Fruit fly (Drosophila melanogaster) whole organism, embryonic: ENCODE data around the gene CG13449.
A peak's percentile ranks its signal among the peaks of the same experiment; 100 is the strongest.

Experiments used
- ATbp ChIP-seq: fragments of 200-800 bp; sonication (Bioruptor generic); optimal IDR thresholded peaks from 2 replicates; lab custom pipeline; 2017; ENCODE audit warnings: missing biosample characterization, mild to moderate bottlenecking, missing genetic modification characterization, missing genetic modification reagents
- CG11398 ChIP-seq: fragments of 200-800 bp; sonication (Bioruptor generic); optimal IDR thresholded peaks from 2 replicates; lab custom pipeline; 2016; ENCODE audit warnings: missing biosample characterization, missing genetic modification characterization
- CG15479 ChIP-seq: fragments of 200-800 bp; sonication (Bioruptor generic); optimal IDR thresholded peaks from 3 replicates; lab custom pipeline; 2019; ENCODE audit warnings: missing biosample characterization, mild to moderate bottlenecking, missing genetic modification characterization, moderate library complexity
- CG30020 ChIP-seq: fragments of 200-800 bp; optimal IDR thresholded peaks from 2 replicates; lab custom pipeline; 2019; ENCODE audit warnings: missing biosample characterization, mild to moderate bottlenecking, missing genetic modification characterization, moderate library complexity
- CG31441 ChIP-seq: fragments of 200-800 bp; sonication (Bioruptor generic); IDR thresholded peaks from 2 replicates; pipeline ENCODE4 v1.3.6; 2022; ENCODE audit warnings: missing biosample characterization, missing genetic modification characterization
- CG43689 ChIP-seq: fragments of 200-800 bp; sonication (Bioruptor generic); IDR thresholded peaks from 2 replicates; pipeline ENCODE4 v1.3.6; 2022; ENCODE audit warnings: missing biosample characterization, missing genetic modification characterization
- CG7372 ChIP-seq: fragments of 200-800 bp; sonication (Bioruptor generic); IDR thresholded peaks from 2 replicates; pipeline ENCODE4 v1.3.6; 2022; ENCODE audit warnings: missing biosample characterization, missing genetic modification characterization
- CG8359 ChIP-seq: fragments of 200-800 bp; sonication (Bioruptor generic); optimal IDR thresholded peaks from 2 replicates; lab custom pipeline; 2017; ENCODE audit warnings: missing biosample characterization, mild to moderate bottlenecking, missing genetic modification characterization, borderline replicate concordance
- CG8924 ChIP-seq: fragments of 200-800 bp; optimal IDR thresholded peaks from 3 replicates; lab custom pipeline; 2019; ENCODE audit warnings: missing biosample characterization, mild to moderate bottlenecking, missing genetic modification characterization, moderate library complexity
- D19B ChIP-seq: fragments of 200-800 bp; sonication (Bioruptor generic); optimal IDR thresholded peaks from 2 replicates; lab custom pipeline; 2017; ENCODE audit warnings: missing biosample characterization, mild to moderate bottlenecking, missing genetic modification characterization
- Drgx ChIP-seq: fragments of 200-800 bp; sonication (Bioruptor generic); IDR thresholded peaks from 2 replicates; pipeline ENCODE4 v1.3.6; 2022; ENCODE audit warnings: missing biosample characterization, missing genetic modification characterization
- GATAe ChIP-seq: fragments of 200-800 bp; sonication (Bioruptor generic); conservative IDR thresholded peaks from 2 replicates; pipeline ENCODE4 v1.3.6; 2022; ENCODE audit warnings: missing biosample characterization, missing genetic modification characterization
- HLH54F ChIP-seq: fragments of 200-800 bp; sonication (Bioruptor generic); optimal IDR thresholded peaks from 3 replicates; lab custom pipeline; 2016; ENCODE audit warnings: missing biosample characterization, missing genetic modification characterization
- HmgD ChIP-seq: fragments of 200-800 bp; sonication (Bioruptor generic); optimal IDR thresholded peaks from 3 replicates; lab custom pipeline; 2016; ENCODE audit warnings: missing biosample characterization, missing genetic modification characterization
- Meics ChIP-seq: fragments of 200-800 bp; sonication (Bioruptor generic); optimal IDR thresholded peaks from 2 replicates; lab custom pipeline; 2017; ENCODE audit warnings: missing biosample characterization, mild to moderate bottlenecking, missing genetic modification characterization
- NC2α ChIP-seq: fragments of 200-800 bp; sonication (Bioruptor generic); optimal IDR thresholded peaks from 2 replicates; lab custom pipeline; 2016; ENCODE audit warnings: missing biosample characterization, missing genetic modification characterization
- Scr ChIP-seq: fragments of 200-800 bp; sonication (Bioruptor generic); IDR thresholded peaks from 2 replicates; pipeline ENCODE4 v1.3.6; 2022; ENCODE audit warnings: missing biosample characterization, missing genetic modification characterization; ENCODE audit not compliant: partially characterized antibody
- Sry-δ ChIP-seq: fragments of 200-800 bp; sonication (Bioruptor generic); optimal IDR thresholded peaks from 2 replicates; lab custom pipeline; 2016; ENCODE audit warnings: missing biosample characterization, missing genetic modification characterization
- Trl ChIP-seq, 3 experiments: fragments of >200 bp in 2 of 3; fragments of 200-800 bp in 1 of 3; sonication (Bioruptor generic) in 1 of 3; optimal IDR thresholded peaks; 2 replicates in 1 of 3; 3 replicates in 2 of 3; lab custom pipeline; 2016 to 2017; ENCODE audit warnings: missing biosample characterization in 1 of 3, missing genetic modification characterization in 1 of 3
- YL-1 ChIP-seq: fragments of 200-800 bp; sonication (Bioruptor generic); optimal IDR thresholded peaks from 3 replicates; lab custom pipeline; 2017; ENCODE audit warnings: missing biosample characterization, mild to moderate bottlenecking, missing genetic modification characterization
- abd-A ChIP-seq: fragments of 200-800 bp; sonication (Bioruptor generic); optimal IDR thresholded peaks from 3 replicates; lab custom pipeline; 2019; ENCODE audit warnings: missing biosample characterization, mild to moderate bottlenecking, missing genetic modification characterization, moderate library complexity
- amos ChIP-seq: fragments of 200-800 bp; sonication (Bioruptor generic); IDR thresholded peaks from 2 replicates; pipeline ENCODE4 v1.3.6; 2022; ENCODE audit warnings: missing biosample characterization, missing genetic modification characterization; ENCODE audit not compliant: partially characterized antibody
- ase ChIP-seq: fragments of 200-800 bp; sonication (Bioruptor generic); IDR thresholded peaks from 3 replicates; pipeline ENCODE4 v1.3.6; 2022; ENCODE audit warnings: missing biosample characterization, missing genetic modification characterization
- bcd ChIP-seq: fragments of 200-800 bp; sonication (Bioruptor generic); optimal IDR thresholded peaks from 2 replicates; lab custom pipeline; 2017; ENCODE audit warnings: missing biosample characterization, mild to moderate bottlenecking, missing genetic modification characterization
- bowl ChIP-seq: fragments of 200-800 bp; sonication (Bioruptor generic); IDR thresholded peaks from 2 replicates; pipeline ENCODE4 v1.3.6; 2022; ENCODE audit warnings: missing biosample characterization, missing genetic modification characterization
- bsh ChIP-seq, 2 experiments: fragments of 200-800 bp; sonication (Bioruptor generic); optimal IDR thresholded peaks; 2 replicates each; lab custom pipeline; 2017 to 2018; ENCODE audit warnings: mild to moderate bottlenecking in 2 of 2, missing biosample characterization in 2 of 2, missing genetic modification characterization in 2 of 2, moderate library complexity in 1 of 2
- chinmo ChIP-seq: fragments of 200-800 bp; sonication (Bioruptor generic); IDR thresholded peaks from 4 replicates; pipeline ENCODE4 v1.3.6; 2022; ENCODE audit warnings: missing biosample characterization, missing genetic modification characterization; ENCODE audit not compliant: partially characterized antibody
- dan ChIP-seq: fragments of 200-800 bp; sonication (Bioruptor generic); IDR thresholded peaks from 2 replicates; pipeline ENCODE4 v1.3.6; 2022; ENCODE audit warnings: missing biosample characterization, missing genetic modification characterization
- dimm ChIP-seq: fragments of 200-800 bp; sonication (Bioruptor generic); IDR thresholded peaks from 2 replicates; pipeline ENCODE4 v1.3.6; 2022; ENCODE audit warnings: missing biosample characterization, missing genetic modification characterization
- gsb-n ChIP-seq: fragments of 200-800 bp; sonication (Bioruptor generic); optimal IDR thresholded peaks from 3 replicates; lab custom pipeline; 2018; ENCODE audit warnings: missing biosample characterization, mild to moderate bottlenecking, missing genetic modification characterization
- gt ChIP-seq: fragments of 200-800 bp; sonication (Bioruptor generic); IDR thresholded peaks from 2 replicates; pipeline ENCODE4 v1.3.6; 2022; ENCODE audit warnings: missing biosample characterization, missing genetic modification characterization
- hbn ChIP-seq: fragments of 200-800 bp; sonication (Bioruptor generic); IDR thresholded peaks from 2 replicates; pipeline ENCODE4 v1.3.6; 2022; ENCODE audit warnings: missing biosample characterization, missing genetic modification characterization; ENCODE audit not compliant: partially characterized antibody
- kni ChIP-seq: fragments of 200-800 bp; sonication (Bioruptor generic); optimal IDR thresholded peaks from 3 replicates; lab custom pipeline; 2017; ENCODE audit warnings: mild to moderate bottlenecking, missing biosample characterization, missing genetic modification reagents, missing genetic modification characterization
- lbe ChIP-seq: fragments of 200-800 bp; sonication (Bioruptor generic); optimal IDR thresholded peaks from 2 replicates; lab custom pipeline; 2016; ENCODE audit warnings: missing biosample characterization, mild to moderate bottlenecking, missing genetic modification characterization
- nerfin-1 ChIP-seq: fragments of 200-800 bp; sonication (Bioruptor generic); optimal IDR thresholded peaks from 3 replicates; lab custom pipeline; 2019; ENCODE audit warnings: missing biosample characterization, mild to moderate bottlenecking, missing genetic modification characterization, moderate library complexity
- pb ChIP-seq: fragments of 200-800 bp; sonication (Bioruptor generic); optimal IDR thresholded peaks from 3 replicates; lab custom pipeline; 2016; ENCODE audit warnings: missing biosample characterization, missing genetic modification characterization
- pros ChIP-seq: fragments of 200-800 bp; sonication (Bioruptor generic); optimal IDR thresholded peaks from 3 replicates; lab custom pipeline; 2019; ENCODE audit warnings: missing biosample characterization, mild to moderate bottlenecking, missing genetic modification characterization, moderate library complexity
- run ChIP-seq: fragments of 200-800 bp; sonication (Bioruptor generic); optimal IDR thresholded peaks from 3 replicates; lab custom pipeline; 2018; ENCODE audit warnings: missing biosample characterization, mild to moderate bottlenecking, missing genetic modification characterization
- seq ChIP-seq: fragments of 200-800 bp; sonication (Bioruptor generic); IDR thresholded peaks from 2 replicates; pipeline ENCODE4 v1.3.6; 2022; ENCODE audit warnings: missing biosample characterization, missing genetic modification characterization
- shn ChIP-seq: fragments of 200-800 bp; sonication (Bioruptor generic); optimal IDR thresholded peaks from 3 replicates; lab custom pipeline; 2016; ENCODE audit warnings: missing biosample characterization, missing genetic modification characterization
- slou ChIP-seq: fragments of 200-800 bp; sonication (Bioruptor generic); optimal IDR thresholded peaks from 3 replicates; lab custom pipeline; 2016; ENCODE audit warnings: missing biosample characterization, missing genetic modification characterization
- sqz ChIP-seq: fragments of 200-800 bp; sonication (Bioruptor generic); optimal IDR thresholded peaks from 3 replicates; lab custom pipeline; 2018; ENCODE audit warnings: missing biosample characterization, mild to moderate bottlenecking, missing genetic modification characterization
- wor ChIP-seq: fragments of 200-800 bp; sonication (Bioruptor generic); IDR thresholded peaks from 2 replicates; pipeline ENCODE4 v1.3.6; 2022; ENCODE audit warnings: missing biosample characterization, missing genetic modification characterization
- yki ChIP-seq: fragments of >200 bp; optimal IDR thresholded peaks from 3 replicates; lab custom pipeline; 2018
- zfh1 ChIP-seq: fragments of 200-800 bp; sonication (Bioruptor generic); IDR thresholded peaks from 3 replicates; pipeline ENCODE4 v1.3.6; 2022; ENCODE audit warnings: missing biosample characterization, missing genetic modification characterization

CG13449 gene

dm6 chr3L:15624944-15625610 is 12.4 kb upstream of the CG13449 start (continued):
- no peak for TF ChIP-seq sqz (GFP tag; lab: Kevin White, UChicago)
- peak; percentile 93 for TF ChIP-seq chinmo (GFP tag; lab: Robert Waterston, UW)
- no peak for TF ChIP-seq CG30020 (tag; lab: Kevin White, UChicago)
- TF ChIP-seq GATAe (GFP tag; lab: Robert Waterston, UW) = no peak
- no peak for TF ChIP-seq HLH54F (GFP tag; lab: Kevin White, UChicago)
- TF ChIP-seq Scr (GFP tag; lab: Robert Waterston, UW) = no peak
- no peak for TF ChIP-seq Meics (GFP tag; lab: Kevin White, UChicago)
- TF ChIP-seq CG7372 (GFP tag; lab: Robert Waterston, UW) = peak; percentile 98
- no peak for TF ChIP-seq dimm
- TF ChIP-seq yki (lab: Kevin White, UChicago) = no peak
- TF ChIP-seq dan (GFP tag; lab: Robert Waterston, UW) = no peak
- TF ChIP-seq CG8359 (GFP tag; lab: Kevin White, UChicago) = no peak
- TF ChIP-seq bowl (GFP tag; lab: Robert Waterston, UW) = 0 out of 2 replicates have a peak, but pooled peaks have one; percentile 16
- TF ChIP-seq D19B (GFP tag; lab: Kevin White, UChicago) = no peak
- TF ChIP-seq Drgx = 0 out of 2 replicates have a peak, but pooled peaks have one; percentile 5
- no peak for TF ChIP-seq run (tag; lab: Kevin White, UChicago)

- TF ChIP-seq abd-A (tag; lab: Kevin White, UChicago) = peak; percentile 17
- no peak for TF ChIP-seq NC2α
- TF ChIP-seq sqz (GFP tag; lab: Kevin White, UChicago) = no peak
- peak; percentile 35 for TF ChIP-seq CG8924 (tag; lab: Kevin White, UChicago)
- TF ChIP-seq seq (GFP tag; lab: Robert Waterston, UW) = peak; percentile 74; the same call in 1 of the 2 replicates
- TF ChIP-seq bsh (GFP tag; optimal IDR thresholded peaks at IDR 0.05; lab: Kevin White, UChicago) = no peak
- TF ChIP-seq pros (GFP tag; lab: Kevin White, UChicago) = peak; percentile 72
- TF ChIP-seq gt (GFP tag; lab: Robert Waterston, UW) = no peak
- TF ChIP-seq kni (GFP tag; lab: Kevin White, UChicago) = peak; percentile 18
- peak; percentile 27 for TF ChIP-seq gsb-n
- peak in 1 of 2 experiments; percentile 19 for TF ChIP-seq Trl (optimal IDR thresholded peaks at IDR 0.05; lab: Kevin White, UChicago)
- TF ChIP-seq Trl (GFP tag; optimal IDR thresholded peaks at IDR 0.05; lab: Kevin White, UChicago) = no peak
- no peak for TF ChIP-seq CG31441 (GFP tag; lab: Robert Waterston, UW)
- TF ChIP-seq CG15479 (GFP tag; lab: Kevin White, UChicago) = no peak
- peak; percentile 33 for TF ChIP-seq nerfin-1
- peak; percentile 50; the same call in 1 of the 3 replicates for TF ChIP-seq ase (GFP tag; lab: Robert Waterston, UW)
- TF ChIP-seq zfh1 (GFP tag; lab: Robert Waterston, UW) = 0 out of 3 replicates have a peak, but pooled peaks have one; percentile 12
- TF ChIP-seq, all 482 proteins: peak for 10
These were observed 11.5 kb upstream of the CG13449 start for dm6 chr3L:15624097-15624496.

dm6 chr3L:15619626-15620247 is 7.1 kb upstream of the CG13449 start, which contains the start of gene Phs:
Gene Phs, plus strand, starts transcription at chr3L:15619901.
- peak; percentile 77 for TF ChIP-seq YL-1 (GFP tag; lab: Kevin White, UChicago)
- TF ChIP-seq ase (GFP tag; lab: Robert Waterston, UW) = peak; percentile 53; the same call in 1 of the 3 replicates
- TF ChIP-seq ATbp (GFP tag; lab: Kevin White, UChicago) = peak; percentile 67
- peak; percentile 76 for TF ChIP-seq bcd (GFP tag; lab: Kevin White, UChicago)
- peak; percentile 59 for TF ChIP-seq Sry-δ (GFP tag; lab: Kevin White, UChicago)
- TF ChIP-seq pb = peak; percentile 80
- TF ChIP-seq shn (GFP tag; lab: Kevin White, UChicago) = peak; percentile 93
- TF ChIP-seq dimm = 0 out of 2 replicates have a peak, but pooled peaks have one; percentile 24
- TF ChIP-seq lbe (GFP tag; lab: Kevin White, UChicago) = peak; percentile 84
- TF ChIP-seq CG11398 (GFP tag; lab: Kevin White, UChicago) = peak; percentile 70
- TF ChIP-seq CG43689 = no peak
- peak; percentile 59 for TF ChIP-seq amos (GFP tag; lab: Robert Waterston, UW)
- TF ChIP-seq HmgD (GFP tag; lab: Kevin White, UChicago) = peak; percentile 95
- TF ChIP-seq wor (GFP tag; lab: Robert Waterston, UW) = no peak
- TF ChIP-seq hbn (GFP tag; lab: Robert Waterston, UW) = peak; percentile 38; the same call in 1 of the 2 replicates
- TF ChIP-seq slou (GFP tag; lab: Kevin White, UChicago) = peak; percentile 59
